In genomic region chrX:2087501-2087900, dm6 we compare ENCODE assay signal across 4 fruit fly cellular contexts.
TF ChIP-seq lines count a peak whose summit lies in the region.

No protein-coding gene starts in this region.

- no peak for TF ChIP-seq CTCF in whole organism, embryonic (GFP tag; optimal IDR thresholded peaks at IDR 0.05; lab: Kevin White, UChicago)

TF ChIP-seq in whole organism, adult, 20 proteins besides CTCF, POLR2A, EP300 and RAD21:
- TF ChIP-seq pad (GFP tag; optimal IDR thresholded peaks at IDR 0.05; lab: Kevin White, UChicago), result no peak
- peak; percentile 16 for TF ChIP-seq tj (GFP tag; optimal IDR thresholded peaks at IDR 0.05; lab: Kevin White, UChicago)

TF ChIP-seq in whole organism, embryonic, 481 proteins besides CTCF, POLR2A, EP300 and RAD21 (continues in another document):
- TF ChIP-seq CG16815 (GFP tag; optimal IDR thresholded peaks at IDR 0.05; lab: Kevin White, UChicago), result peak; percentile 52
- peak; percentile 91 for TF ChIP-seq Ets65A (GFP tag; lab: Kevin White, UChicago)
- TF ChIP-seq CG32532 (GFP tag; IDR thresholded peaks at IDR 0.05; lab: Robert Waterston, UW), result peak; percentile 66
- TF ChIP-seq Fer1 (GFP tag; optimal IDR thresholded peaks at IDR 0.05; lab: Kevin White, UChicago), result peak; percentile 22
- peak; percentile 34 to 36 for TF ChIP-seq Pdp1 (GFP tag; optimal IDR thresholded peaks at IDR 0.05; lab: Kevin White, UChicago)
- peak; percentile 14 for TF ChIP-seq slp2 (GFP tag; optimal IDR thresholded peaks at IDR 0.05; lab: Kevin White, UChicago)
- TF ChIP-seq CG10274 (GFP tag; optimal IDR thresholded peaks at IDR 0.05; lab: Kevin White, UChicago), result peak; percentile 17
- TF ChIP-seq CG17802 (tag; optimal IDR thresholded peaks at IDR 0.05; lab: Kevin White, UChicago), result peak; percentile 14
- TF ChIP-seq CHES-1-like (GFP tag; optimal IDR thresholded peaks at IDR 0.05; lab: Kevin White, UChicago), result peak; percentile 29
- TF ChIP-seq cg (GFP tag; optimal IDR thresholded peaks at IDR 0.05; lab: Kevin White, UChicago), result peak; percentile 44
- TF ChIP-seq dmrt11E (tag; optimal IDR thresholded peaks at IDR 0.05; lab: Kevin White, UChicago), result peak; percentile 55
- TF ChIP-seq twi (tag; optimal IDR thresholded peaks at IDR 0.05; lab: Kevin White, UChicago), result peak; percentile 8
- peak; percentile 5 for TF ChIP-seq shn (GFP tag; optimal IDR thresholded peaks at IDR 0.05; lab: Kevin White, UChicago)
- TF ChIP-seq Ssrp (tag; optimal IDR thresholded peaks at IDR 0.05; lab: Kevin White, UChicago), result peak; percentile 44
- no peak for TF ChIP-seq Hand (GFP tag; optimal IDR thresholded peaks at IDR 0.05; lab: Kevin White, UChicago)
- TF ChIP-seq chinmo (GFP tag; IDR thresholded peaks at IDR 0.05; lab: Robert Waterston, UW; ENCODE audit: partially characterized antibody), result 0 out of 4 replicates have a peak, but pooled peaks have one; percentile 19
- TF ChIP-seq sima (GFP tag; optimal IDR thresholded peaks at IDR 0.05; lab: Kevin White, UChicago), result no peak
- peak; percentile 26 for TF ChIP-seq schlank (tag; optimal IDR thresholded peaks at IDR 0.05; lab: Kevin White, UChicago)
- TF ChIP-seq CG2120 (GFP tag; optimal IDR thresholded peaks at IDR 0.05; lab: Kevin White, UChicago), result peak; percentile 42
- peak; percentile 75 for TF ChIP-seq CG14441 (GFP tag; IDR thresholded peaks at IDR 0.05; lab: Robert Waterston, UW)
- peak; percentile 87 for TF ChIP-seq CG11696 (GFP tag; IDR thresholded peaks at IDR 0.05; lab: Robert Waterston, UW)
- peak; percentile 6 for TF ChIP-seq zfh2 (GFP tag; optimal IDR thresholded peaks at IDR 0.05; lab: Kevin White, UChicago)
- TF ChIP-seq CG4424 (GFP tag; optimal IDR thresholded peaks at IDR 0.05; lab: Kevin White, UChicago), result peak; percentile 48
- peak; percentile 6 for TF ChIP-seq CG3163 (GFP tag; optimal IDR thresholded peaks at IDR 0.05; lab: Kevin White, UChicago)
- TF ChIP-seq gce (GFP tag; IDR thresholded peaks at IDR 0.05; lab: Robert Waterston, UW), result peak; percentile 64; the same call in 2 of the 3 replicates
- 0 out of 2 replicates have a peak, but pooled peaks have one; percentile 27 for TF ChIP-seq onecut (GFP tag; IDR thresholded peaks at IDR 0.05; lab: Robert Waterston, UW)
- peak; percentile 57 for TF ChIP-seq CG2678 (tag; optimal IDR thresholded peaks at IDR 0.05; lab: Kevin White, UChicago)
- TF ChIP-seq hkb (optimal IDR thresholded peaks at IDR 0.05; lab: Kevin White, UChicago), result no peak
- peak; percentile 75 for TF ChIP-seq hkb (GFP tag; IDR thresholded peaks at IDR 0.05; lab: Robert Waterston, UW)

TF ChIP-seq in whole organism, prepupa, 60 proteins besides CTCF, POLR2A, EP300 and RAD21:
- peak; percentile 42 for TF ChIP-seq CG10631 (GFP tag; optimal IDR thresholded peaks at IDR 0.05; lab: Kevin White, UChicago)
- no peak for TF ChIP-seq Blimp-1 (GFP tag; optimal IDR thresholded peaks at IDR 0.05; lab: Kevin White, UChicago)
- TF ChIP-seq CG32006 (GFP tag; optimal IDR thresholded peaks at IDR 0.05; lab: Kevin White, UChicago), result peak; percentile 76
- peak; percentile 63 for TF ChIP-seq CG4318 (GFP tag; optimal IDR thresholded peaks at IDR 0.05; lab: Kevin White, UChicago)
- TF ChIP-seq CG3919 (GFP tag; optimal IDR thresholded peaks at IDR 0.05; lab: Kevin White, UChicago), result peak; percentile 58
- TF ChIP-seq dac (GFP tag; optimal IDR thresholded peaks at IDR 0.05; lab: Kevin White, UChicago), result peak; percentile 73
- no peak for TF ChIP-seq fd85E (GFP tag; optimal IDR thresholded peaks at IDR 0.05; lab: Kevin White, UChicago)
- peak; percentile 58 for TF ChIP-seq net (GFP tag; optimal IDR thresholded peaks at IDR 0.05; lab: Kevin White, UChicago)
- TF ChIP-seq CG11294 (GFP tag; IDR thresholded peaks at IDR 0.05; lab: Robert Waterston, UW), result peak; percentile 82
- peak; percentile 69 for TF ChIP-seq Lpt (GFP tag; optimal IDR thresholded peaks at IDR 0.05; lab: Kevin White, UChicago)
- TF ChIP-seq pdm3 (GFP tag; optimal IDR thresholded peaks at IDR 0.05; lab: Kevin White, UChicago), result peak; percentile 49
- TF ChIP-seq Sox14 (GFP tag; optimal IDR thresholded peaks at IDR 0.05; lab: Kevin White, UChicago), result peak; percentile 16
- TF ChIP-seq CG6163 (GFP tag; IDR thresholded peaks at IDR 0.05; lab: Robert Waterston, UW), result peak; percentile 79
- TF ChIP-seq Gug (GFP tag; IDR thresholded peaks at IDR 0.05; lab: Robert Waterston, UW), result peak; percentile 75
- TF ChIP-seq eg (GFP tag; IDR thresholded peaks at IDR 0.05; lab: Robert Waterston, UW), result peak; percentile 92
- peak; percentile 37 for TF ChIP-seq Hr39 (GFP tag; optimal IDR thresholded peaks at IDR 0.05; lab: Kevin White, UChicago)
- TF ChIP-seq Eip78C (GFP tag; lab: Kevin White, UChicago), result peak; percentile 82
- TF ChIP-seq CG6808 (GFP tag; optimal IDR thresholded peaks at IDR 0.05; lab: Kevin White, UChicago), result no peak
- TF ChIP-seq CG7368 (GFP tag; optimal IDR thresholded peaks at IDR 0.05; lab: Kevin White, UChicago), result no peak
- TF ChIP-seq CG15336 (GFP tag; IDR thresholded peaks at IDR 0.05; lab: Robert Waterston, UW), result peak; percentile 89
- peak; percentile 86 for TF ChIP-seq CG8119 (GFP tag; IDR thresholded peaks at IDR 0.05; lab: Robert Waterston, UW)
- TF ChIP-seq OdsH (GFP tag; optimal IDR thresholded peaks at IDR 0.05; lab: Kevin White, UChicago), result peak; percentile 46
- TF ChIP-seq achi (GFP tag; optimal IDR thresholded peaks at IDR 0.05; lab: Kevin White, UChicago), result peak; percentile 64
- TF ChIP-seq CG6276 (GFP tag; optimal IDR thresholded peaks at IDR 0.05; lab: Kevin White, UChicago), result peak; percentile 81
- peak; percentile 73 for TF ChIP-seq svp (GFP tag; lab: Kevin White, UChicago)
- TF ChIP-seq Hr4 (GFP tag; optimal IDR thresholded peaks at IDR 0.05; lab: Kevin White, UChicago), result peak; percentile 81
- no peak for TF ChIP-seq vri (GFP tag; optimal IDR thresholded peaks at IDR 0.05; lab: Kevin White, UChicago)
- no peak for TF ChIP-seq Ets21C (GFP tag; optimal IDR thresholded peaks at IDR 0.05; lab: Kevin White, UChicago)
- TF ChIP-seq esn (GFP tag; optimal IDR thresholded peaks at IDR 0.05; lab: Kevin White, UChicago), result peak; percentile 2
TF ChIP-seq in whole organism, prepupa: peak in this region for 23.

TF ChIP-seq in whole organism, pupa, 21 proteins besides CTCF, POLR2A, EP300 and RAD21:
- TF ChIP-seq rn (GFP tag; IDR thresholded peaks at IDR 0.05; lab: Robert Waterston, UW) (0 out of 2 replicates have a peak, but pooled peaks have one; percentile 48), gl (tag; optimal IDR thresholded peaks at IDR 0.05; lab: Kevin White, UChicago) (no peak), CG8159 (tag; optimal IDR thresholded peaks at IDR 0.05; lab: Kevin White, UChicago) (no peak), CG13204 (GFP tag; optimal IDR thresholded peaks at IDR 0.05; lab: Kevin White, UChicago) (no peak), Ets98B (GFP tag; IDR thresholded peaks at IDR 0.05; lab: Robert Waterston, UW) (peak; percentile 89), CG4496 (GFP tag; IDR thresholded peaks at IDR 0.05; lab: Robert Waterston, UW) (peak; percentile 92), CG32121 (GFP tag; IDR thresholded peaks at IDR 0.05; lab: Robert Waterston, UW) (peak; percentile 84), Snoo (tag; optimal IDR thresholded peaks at IDR 0.05; lab: Kevin White, UChicago) (no peak), EcR (GFP tag; optimal IDR thresholded peaks at IDR 0.05; lab: Kevin White, UChicago) (no peak), CG15710 (tag; optimal IDR thresholded peaks at IDR 0.05; lab: Kevin White, UChicago) (no peak), fd96Ca (GFP tag; IDR thresholded peaks at IDR 0.05; lab: Robert Waterston, UW) (peak; percentile 89), CG14655 (GFP tag; optimal IDR thresholded peaks at IDR 0.05; lab: Kevin White, UChicago) (peak; percentile 74), CG9948 (tag; optimal IDR thresholded peaks at IDR 0.05; lab: Kevin White, UChicago) (no peak), CG8301 (tag; optimal IDR thresholded peaks at IDR 0.05; lab: Kevin White, UChicago) (peak; percentile 57), Pif1A (GFP tag; optimal IDR thresholded peaks at IDR 0.05; lab: Kevin White, UChicago) (peak; percentile 56), CG34367 (tag; optimal IDR thresholded peaks at IDR 0.05; lab: Kevin White, UChicago) (no peak), CG12605 (GFP tag; IDR thresholded peaks at IDR 0.05; lab: Robert Waterston, UW) (peak; percentile 75), CG10348 (GFP tag; IDR thresholded peaks at IDR 0.05; lab: Robert Waterston, UW) (peak; percentile 59), CG17806 (tag; optimal IDR thresholded peaks at IDR 0.05; lab: Kevin White, UChicago) (no peak), D1 (tag; optimal IDR thresholded peaks at IDR 0.05; lab: Kevin White, UChicago) (no peak), Pif1B (GFP tag; optimal IDR thresholded peaks at IDR 0.05; lab: Kevin White, UChicago) (peak; percentile 32)
